Fruit fly (Drosophila melanogaster) whole organism, embryonic: ENCODE results near the gene CG9132.

Experiments
- Abd-B ChIP-seq: fragments of 200-800 bp; sonication (Bioruptor generic); optimal IDR thresholded peaks from 2 replicates; lab custom pipeline; 2018; ENCODE audit warnings: missing biosample characterization, mild to moderate bottlenecking, missing genetic modification characterization, moderate library complexity
- BEAF-32 ChIP-seq: fragments of 200-800 bp; sonication (Bioruptor generic); optimal IDR thresholded peaks from 3 replicates; lab custom pipeline; 2017; ENCODE audit warnings: missing biosample characterization, missing genetic modification characterization, mild to moderate bottlenecking, moderate library complexity, missing genetic modification reagents
- CG11093 ChIP-seq: fragments of 200-800 bp; sonication (Bioruptor generic); IDR thresholded peaks from 3 replicates; pipeline ENCODE4 v1.3.6; 2022; ENCODE audit warnings: missing biosample characterization, missing genetic modification characterization
- CG11398 ChIP-seq: fragments of 200-800 bp; sonication (Bioruptor generic); optimal IDR thresholded peaks from 2 replicates; lab custom pipeline; 2016; ENCODE audit warnings: missing biosample characterization, missing genetic modification characterization
- CG12219 ChIP-seq: fragments of 200-800 bp; sonication (Bioruptor generic); optimal IDR thresholded peaks from 3 replicates; lab custom pipeline; 2018; ENCODE audit warnings: missing biosample characterization, mild to moderate bottlenecking, missing genetic modification characterization
- CG14965 ChIP-seq: fragments of 200-800 bp; sonication (Bioruptor generic); optimal IDR thresholded peaks from 2 replicates; lab custom pipeline; 2016; ENCODE audit warnings: missing biosample characterization, missing genetic modification characterization, borderline replicate concordance
- CG15514 ChIP-seq: fragments of 200-800 bp; sonication (Bioruptor generic); optimal IDR thresholded peaks from 3 replicates; lab custom pipeline; 2017; ENCODE audit warnings: missing biosample characterization, missing genetic modification characterization, mild to moderate bottlenecking, moderate library complexity, missing genetic modification reagents
- CG16863 ChIP-seq: fragments of 200-800 bp; sonication (Bioruptor generic); optimal IDR thresholded peaks from 3 replicates; lab custom pipeline; 2016; ENCODE audit warnings: missing biosample characterization, missing genetic modification characterization
- CG30431 ChIP-seq: fragments of 200-800 bp; sonication (Bioruptor generic); optimal IDR thresholded peaks from 2 replicates; lab custom pipeline; 2017; ENCODE audit warnings: missing biosample characterization, missing genetic modification characterization
- CG4360 ChIP-seq: fragments of 200-800 bp; sonication (Bioruptor generic); IDR thresholded peaks from 2 replicates; pipeline ENCODE4 v1.3.6; 2022; ENCODE audit warnings: missing biosample characterization, missing genetic modification characterization
- CG4404 ChIP-seq: fragments of 200-800 bp; sonication (Bioruptor generic); IDR thresholded peaks from 2 replicates; pipeline ENCODE4 v1.3.6; 2022; ENCODE audit warnings: missing biosample characterization, missing genetic modification characterization
- CG4424 ChIP-seq: fragments of 200-800 bp; sonication (Bioruptor generic); optimal IDR thresholded peaks from 3 replicates; lab custom pipeline; 2016; ENCODE audit warnings: missing biosample characterization, missing genetic modification characterization
- CG6791 ChIP-seq: fragments of 200-800 bp; sonication (Bioruptor generic); IDR thresholded peaks from 3 replicates; pipeline ENCODE4 v1.3.6; 2022; ENCODE audit warnings: missing biosample characterization, missing genetic modification characterization; ENCODE audit not compliant: partially characterized antibody
- CG6854 ChIP-seq: fragments of 200-800 bp; sonication (Bioruptor generic); optimal IDR thresholded peaks from 3 replicates; lab custom pipeline; 2017; ENCODE audit warnings: missing biosample characterization, mild to moderate bottlenecking, missing genetic modification characterization
- CG7372 ChIP-seq: fragments of 200-800 bp; sonication (Bioruptor generic); IDR thresholded peaks from 2 replicates; pipeline ENCODE4 v1.3.6; 2022; ENCODE audit warnings: missing biosample characterization, missing genetic modification characterization
- Camta ChIP-seq: fragments of 200-800 bp; sonication (Bioruptor generic); optimal IDR thresholded peaks from 2 replicates; lab custom pipeline; 2016; ENCODE audit warnings: missing biosample characterization, missing genetic modification characterization
- Chrac-16 ChIP-seq: fragments of 200-800 bp; sonication (Bioruptor generic); optimal IDR thresholded peaks from 3 replicates; lab custom pipeline; 2016; ENCODE audit warnings: missing biosample characterization, missing genetic modification characterization
- Elba2 ChIP-seq: fragments of 200-800 bp; sonication (Bioruptor generic); optimal IDR thresholded peaks from 3 replicates; lab custom pipeline; 2016; ENCODE audit warnings: missing biosample characterization, missing genetic modification characterization
- GATAe ChIP-seq: fragments of 200-800 bp; sonication (Bioruptor generic); conservative IDR thresholded peaks from 2 replicates; pipeline ENCODE4 v1.3.6; 2022; ENCODE audit warnings: missing biosample characterization, missing genetic modification characterization
- Hmr ChIP-seq: fragments of 200-800 bp; sonication (Bioruptor generic); optimal IDR thresholded peaks from 3 replicates; lab custom pipeline; 2017; ENCODE audit warnings: mild to moderate bottlenecking, missing biosample characterization, missing genetic modification reagents, missing genetic modification characterization
- Hr39 ChIP-seq: fragments of >200 bp; optimal IDR thresholded peaks from 2 replicates; lab custom pipeline; 2017
- Lim3 ChIP-seq: fragments of 200-800 bp; sonication (Bioruptor generic); IDR thresholded peaks from 2 replicates; pipeline ENCODE4 v1.3.6; 2022; ENCODE audit warnings: missing biosample characterization, missing genetic modification characterization
- MTF-1 ChIP-seq: fragments of 200-800 bp; sonication (Bioruptor generic); optimal IDR thresholded peaks from 2 replicates; lab custom pipeline; 2018; ENCODE audit warnings: missing biosample characterization, mild to moderate bottlenecking, missing genetic modification characterization, borderline replicate concordance
- NFAT ChIP-seq: fragments of 200-800 bp; sonication (Bioruptor generic); IDR thresholded peaks from 2 replicates; pipeline ENCODE4 v1.3.6; 2022; ENCODE audit warnings: missing biosample characterization, missing genetic modification characterization
- Six4 ChIP-seq: fragments of 200-800 bp; sonication (Bioruptor generic); optimal IDR thresholded peaks from 2 replicates; lab custom pipeline; 2016; ENCODE audit warnings: missing biosample characterization, missing genetic modification characterization
- amos ChIP-seq: fragments of 200-800 bp; sonication (Bioruptor generic); IDR thresholded peaks from 2 replicates; pipeline ENCODE4 v1.3.6; 2022; ENCODE audit warnings: missing biosample characterization, missing genetic modification characterization; ENCODE audit not compliant: partially characterized antibody
- ara ChIP-seq: fragments of 200-800 bp; sonication (Bioruptor generic); IDR thresholded peaks from 2 replicates; pipeline ENCODE4 v1.3.6; 2022; ENCODE audit warnings: missing biosample characterization, missing genetic modification characterization
- btn ChIP-seq: fragments of 200-800 bp; sonication (Bioruptor generic); optimal IDR thresholded peaks from 2 replicates; lab custom pipeline; 2016; ENCODE audit warnings: missing biosample characterization, missing genetic modification characterization
- cato ChIP-seq: fragments of 200-800 bp; sonication (Bioruptor generic); optimal IDR thresholded peaks from 2 replicates; lab custom pipeline; 2016; ENCODE audit warnings: missing biosample characterization, missing genetic modification characterization, borderline replicate concordance
- chif ChIP-seq, 2 experiments: fragments of 200-800 bp; sonication (Bioruptor generic); optimal IDR thresholded peaks; 3 replicates each; lab custom pipeline; 2016; ENCODE audit warnings: missing biosample characterization in 2 of 2, missing genetic modification characterization in 2 of 2
- ci ChIP-seq: fragments of 200-800 bp; sonication (Bioruptor generic); IDR thresholded peaks from 3 replicates; pipeline ENCODE4 v1.3.6; 2022; ENCODE audit warnings: missing biosample characterization, missing genetic modification characterization
- croc ChIP-seq: fragments of 200-800 bp; sonication (Bioruptor generic); conservative IDR thresholded peaks from 3 replicates; pipeline ENCODE4 v1.3.6; 2022; ENCODE audit warnings: missing biosample characterization, missing genetic modification characterization
- dm ChIP-seq: fragments of 200-800 bp; sonication (Bioruptor generic); optimal IDR thresholded peaks from 3 replicates; lab custom pipeline; 2016; ENCODE audit warnings: missing biosample characterization, missing genetic modification characterization
- dpn ChIP-seq, 2 experiments: fragments of 200-800 bp; sonication (Bioruptor generic); optimal IDR thresholded peaks; 3 replicates each; lab custom pipeline; 2016; ENCODE audit warnings: missing biosample characterization in 2 of 2, missing genetic modification characterization in 2 of 2
- fd64A ChIP-seq: fragments of 200-800 bp; sonication (Bioruptor generic); optimal IDR thresholded peaks from 3 replicates; lab custom pipeline; 2018; ENCODE audit warnings: missing biosample characterization, mild to moderate bottlenecking, missing genetic modification characterization
- gcm2 ChIP-seq: fragments of 200-800 bp; sonication (Bioruptor generic); optimal IDR thresholded peaks from 2 replicates; lab custom pipeline; 2016; ENCODE audit warnings: missing biosample characterization, missing genetic modification characterization
- gsb ChIP-seq: fragments of 200-800 bp; sonication (Bioruptor generic); IDR thresholded peaks from 2 replicates; pipeline ENCODE4 v1.3.6; 2022; ENCODE audit warnings: missing biosample characterization, missing genetic modification characterization
- hb ChIP-seq: fragments of 200-800 bp; sonication (Bioruptor generic); IDR thresholded peaks from 3 replicates; pipeline ENCODE4 v1.3.6; 2022; ENCODE audit warnings: missing biosample characterization, missing genetic modification characterization; ENCODE audit not compliant: partially characterized antibody
- jing ChIP-seq: fragments of 200-800 bp; sonication (Bioruptor generic); optimal IDR thresholded peaks from 2 replicates; lab custom pipeline; 2018; ENCODE audit warnings: missing biosample characterization, mild to moderate bottlenecking, missing genetic modification characterization
- lov ChIP-seq, 2 experiments: fragments of 200-800 bp in 1 of 2; fragments of >200 bp in 1 of 2; sonication (Bioruptor generic) in 1 of 2; IDR thresholded peaks in 1 of 2; optimal IDR thresholded peaks in 1 of 2; 2 replicates in 1 of 2; 3 replicates in 1 of 2; pipeline versions ENCODE4 v1.3.6 to Lab custom; 2017 to 2022; ENCODE audit warnings: missing biosample characterization in 1 of 2, missing genetic modification characterization in 1 of 2
- mam ChIP-seq: fragments of 200-800 bp; sonication (Bioruptor generic); optimal IDR thresholded peaks from 3 replicates; lab custom pipeline; 2016; ENCODE audit warnings: missing biosample characterization, missing genetic modification characterization
- mld ChIP-seq: fragments of 200-800 bp; sonication (Bioruptor generic); IDR thresholded peaks from 3 replicates; pipeline ENCODE4 v1.3.6; 2022; ENCODE audit warnings: missing biosample characterization, missing genetic modification characterization; ENCODE audit not compliant: partially characterized antibody
- rib ChIP-seq: fragments of 200-800 bp; sonication (Bioruptor generic); IDR thresholded peaks from 2 replicates; pipeline ENCODE4 v1.3.6; 2022; ENCODE audit warnings: missing biosample characterization, missing genetic modification characterization
- sna ChIP-seq: fragments of 200-800 bp; sonication (Bioruptor generic); IDR thresholded peaks from 2 replicates; pipeline ENCODE4 v1.3.6; 2022; ENCODE audit warnings: missing biosample characterization, missing genetic modification characterization; ENCODE audit not compliant: partially characterized antibody
- sqz ChIP-seq: fragments of 200-800 bp; sonication (Bioruptor generic); optimal IDR thresholded peaks from 3 replicates; lab custom pipeline; 2018; ENCODE audit warnings: missing biosample characterization, mild to moderate bottlenecking, missing genetic modification characterization
- stc ChIP-seq: fragments of 200-800 bp; sonication (Bioruptor generic); IDR thresholded peaks from 2 replicates; pipeline ENCODE4 v1.3.6; 2022; ENCODE audit warnings: missing biosample characterization, missing genetic modification characterization
- tup ChIP-seq: fragments of 200-800 bp; sonication (Bioruptor generic); optimal IDR thresholded peaks from 2 replicates; lab custom pipeline; 2016; ENCODE audit warnings: missing biosample characterization, mild to moderate bottlenecking, missing genetic modification characterization, moderate library complexity
- unpg ChIP-seq: fragments of 200-800 bp; sonication (Bioruptor generic); optimal IDR thresholded peaks from 3 replicates; lab custom pipeline; 2018; ENCODE audit warnings: missing biosample characterization, mild to moderate bottlenecking, missing genetic modification characterization, moderate library complexity

CG9132 gene

dm6 chrX:16751579-16752156 is 48.8 kb downstream of the CG9132 start, which contains the start of gene goe (continued):
- peak; percentile 83 for TF ChIP-seq CG6791
- TF ChIP-seq rib (GFP tag; lab: Robert Waterston, UW) = no peak; the same call in 1 of the 2 replicates
- peak; percentile 70 for TF ChIP-seq CG4424 (GFP tag; lab: Kevin White, UChicago)
- TF ChIP-seq CG7372 = peak; percentile 58; the same call in 1 of the 2 replicates
- peak; percentile 49 for TF ChIP-seq gcm2 (GFP tag; lab: Kevin White, UChicago)
- TF ChIP-seq Camta (GFP tag; lab: Kevin White, UChicago) = peak; percentile 72
- TF ChIP-seq croc (GFP tag; lab: Robert Waterston, UW) = peak; percentile 59; the same call in 2 of the 3 replicates
- TF ChIP-seq CG15514 = peak; percentile 88
- peak; percentile 56 for TF ChIP-seq CG16863 (GFP tag; lab: Kevin White, UChicago)
- peak; percentile 87 for TF ChIP-seq dm
- TF ChIP-seq MTF-1 (GFP tag; lab: Kevin White, UChicago) = peak; percentile 81
- peak; percentile 37 for TF ChIP-seq CG14965
- peak; percentile 97 for TF ChIP-seq BEAF-32 (GFP tag; lab: Kevin White, UChicago)
- TF ChIP-seq gsb (GFP tag; lab: Robert Waterston, UW) = 0 out of 2 replicates have a peak, but pooled peaks have one; percentile 27
- peak; percentile 78 for TF ChIP-seq unpg
- TF ChIP-seq amos = peak; percentile 97
- peak; percentile 13 for TF ChIP-seq Elba2 (GFP tag; lab: Kevin White, UChicago)
- TF ChIP-seq jing (GFP tag; lab: Kevin White, UChicago) = peak; percentile 2
- peak; percentile 60 for TF ChIP-seq stc (GFP tag; lab: Robert Waterston, UW)
- TF ChIP-seq NFAT = peak; percentile 91
- peak; percentile 78 to 90 for TF ChIP-seq chif (GFP tag; optimal IDR thresholded peaks at IDR 0.05; lab: Kevin White, UChicago)
- peak; percentile 74 for TF ChIP-seq CG4360 (GFP tag; lab: Robert Waterston, UW)
- peak; percentile 96 for TF ChIP-seq ci
- TF ChIP-seq sqz = no peak
- TF ChIP-seq mam = peak; percentile 89
- TF ChIP-seq CG11398 = peak; percentile 73
- peak; percentile 40 for TF ChIP-seq Six4
- TF ChIP-seq CG4404 (GFP tag; lab: Robert Waterston, UW) = peak; percentile 20; the same call in 1 of the 2 replicates
- no peak for TF ChIP-seq lov (optimal IDR thresholded peaks at IDR 0.05; lab: Kevin White, UChicago)
- TF ChIP-seq lov (GFP tag; IDR thresholded peaks at IDR 0.05; lab: Robert Waterston, UW) = peak; percentile 84; the same call in 2 of the 3 replicates
- peak; percentile 81 for TF ChIP-seq Abd-B (GFP tag; lab: Kevin White, UChicago)
- no peak for TF ChIP-seq tup (GFP tag; lab: Kevin White, UChicago)
- peak; percentile 33 for TF ChIP-seq CG12219 (GFP tag; lab: Kevin White, UChicago)
- peak; percentile 97 for TF ChIP-seq Hmr
- peak; percentile 51 for TF ChIP-seq CG30431
- TF ChIP-seq hb (GFP tag; lab: Robert Waterston, UW) = peak; percentile 74; the same call in 2 of the 3 replicates
- TF ChIP-seq sna (GFP tag; lab: Robert Waterston, UW) = peak; percentile 79; the same call in 1 of the 2 replicates
- peak; percentile 51; the same call in 1 of the 2 replicates for TF ChIP-seq GATAe (GFP tag; lab: Robert Waterston, UW)
- peak; percentile 76 for TF ChIP-seq Chrac-16
- TF ChIP-seq dpn (GFP tag; optimal IDR thresholded peaks at IDR 0.05; lab: Kevin White, UChicago) = peak; percentile 82 to 91
- no peak for TF ChIP-seq Lim3 (GFP tag; lab: Robert Waterston, UW)
- peak; percentile 49; the same call in 2 of the 3 replicates for TF ChIP-seq CG11093 (GFP tag; lab: Robert Waterston, UW)
- TF ChIP-seq cato (GFP tag; lab: Kevin White, UChicago) = peak; percentile 29
- TF ChIP-seq CG6854 = peak; percentile 50
- TF ChIP-seq btn (GFP tag; lab: Kevin White, UChicago) = peak; percentile 57
- TF ChIP-seq fd64A (GFP tag; lab: Kevin White, UChicago) = no peak
- peak; percentile 67 for TF ChIP-seq ara (GFP tag; lab: Robert Waterston, UW)
- peak; percentile 65; the same call in 1 of the 3 replicates for TF ChIP-seq mld (GFP tag; lab: Robert Waterston, UW)
- TF ChIP-seq Hr39 (lab: Kevin White, UChicago) = no peak
